Fruit fly (Drosophila melanogaster) whole organism, prepupa: Measurements from ENCODE around the gene CG33268.

ENCODE experiments used
- CG10669 ChIP-seq: fragments of 200-800 bp; sonication (Bioruptor generic); optimal IDR thresholded peaks from 3 replicates; lab custom pipeline; 2018; ENCODE audit warnings: missing biosample characterization, mild to moderate bottlenecking, missing genetic modification characterization, moderate library complexity
- CG11294 ChIP-seq: fragments of 200-800 bp; sonication (Bioruptor generic); IDR thresholded peaks from 2 replicates; pipeline ENCODE4 v1.3.6; 2022; ENCODE audit warnings: missing biosample characterization, missing genetic modification characterization
- CG11762 ChIP-seq: fragments of 200-800 bp; sonication (Bioruptor generic); optimal IDR thresholded peaks from 3 replicates; lab custom pipeline; 2016; ENCODE audit warnings: missing biosample characterization, missing genetic modification characterization; ENCODE audit not compliant: insufficient read depth
- CG11902 ChIP-seq: fragments of 200-800 bp; sonication (Bioruptor generic); optimal IDR thresholded peaks from 3 replicates; lab custom pipeline; 2016; ENCODE audit warnings: missing biosample characterization, missing genetic modification characterization
- CG15336 ChIP-seq: fragments of 200-800 bp; sonication (Bioruptor generic); IDR thresholded peaks from 2 replicates; pipeline ENCODE4 v1.3.6; 2022; ENCODE audit warnings: missing biosample characterization, missing genetic modification characterization
- CG1621 ChIP-seq: fragments of 200-800 bp; sonication (Bioruptor generic); optimal IDR thresholded peaks from 3 replicates; lab custom pipeline; 2018; ENCODE audit warnings: missing biosample characterization, mild to moderate bottlenecking, missing genetic modification characterization
- CG16779 ChIP-seq: fragments of 200-800 bp; sonication (Bioruptor generic); optimal IDR thresholded peaks from 3 replicates; lab custom pipeline; 2017; ENCODE audit warnings: missing biosample characterization, mild to moderate bottlenecking, missing genetic modification characterization
- CG31627 ChIP-seq: fragments of 200-800 bp; sonication (Bioruptor generic); optimal IDR thresholded peaks from 3 replicates; lab custom pipeline; 2016; ENCODE audit warnings: missing biosample characterization, missing genetic modification characterization
- CG34406 ChIP-seq: fragments of 200-800 bp; sonication (Bioruptor generic); optimal IDR thresholded peaks from 3 replicates; lab custom pipeline; 2016; ENCODE audit warnings: missing biosample characterization, missing genetic modification characterization
- CG3919 ChIP-seq: fragments of 200-800 bp; sonication (Bioruptor generic); optimal IDR thresholded peaks from 3 replicates; lab custom pipeline; 2016; ENCODE audit warnings: missing biosample characterization, missing genetic modification characterization
- CG4318 ChIP-seq: fragments of 200-800 bp; sonication (Bioruptor generic); optimal IDR thresholded peaks from 3 replicates; lab custom pipeline; 2017; ENCODE audit warnings: missing biosample characterization, mild to moderate bottlenecking, missing genetic modification characterization
- CG6163 ChIP-seq: fragments of 200-800 bp; sonication (Bioruptor generic); IDR thresholded peaks from 3 replicates; pipeline ENCODE4 v1.3.6; 2022; ENCODE audit warnings: missing biosample characterization, missing genetic modification characterization
- CG6792 ChIP-seq: fragments of 200-800 bp; sonication (Bioruptor generic); optimal IDR thresholded peaks from 3 replicates; lab custom pipeline; 2016; ENCODE audit warnings: missing biosample characterization, missing genetic modification characterization
- CG6808 ChIP-seq: fragments of 200-800 bp; sonication (Bioruptor generic); optimal IDR thresholded peaks from 3 replicates; lab custom pipeline; 2017; ENCODE audit warnings: missing biosample characterization, missing genetic modification characterization, mild to moderate bottlenecking, moderate library complexity, missing genetic modification reagents
- CG6854 ChIP-seq: fragments of 200-800 bp; sonication (Bioruptor generic); optimal IDR thresholded peaks from 2 replicates; lab custom pipeline; 2017; ENCODE audit warnings: missing biosample characterization, mild to moderate bottlenecking, missing genetic modification characterization
- CG7368 ChIP-seq: fragments of 200-800 bp; sonication (Bioruptor generic); optimal IDR thresholded peaks from 3 replicates; lab custom pipeline; 2016; ENCODE audit warnings: missing biosample characterization, missing genetic modification characterization
- CG8319 ChIP-seq: fragments of 200-800 bp; sonication (Bioruptor generic); optimal IDR thresholded peaks from 3 replicates; lab custom pipeline; 2016; ENCODE audit warnings: missing biosample characterization, missing genetic modification characterization
- CG8632 ChIP-seq: fragments of 200-800 bp; sonication (Bioruptor generic); optimal IDR thresholded peaks from 3 replicates; lab custom pipeline; 2016; ENCODE audit warnings: missing biosample characterization, missing genetic modification characterization
- CG9139 ChIP-seq: fragments of 200-800 bp; sonication (Bioruptor generic); optimal IDR thresholded peaks from 3 replicates; lab custom pipeline; 2017; ENCODE audit warnings: missing biosample characterization, mild to moderate bottlenecking, missing genetic modification characterization
- Eip75B ChIP-seq: fragments of 200-800 bp; sonication (Bioruptor generic); optimal IDR thresholded peaks from 3 replicates; lab custom pipeline; 2016; ENCODE audit warnings: missing biosample characterization, missing genetic modification characterization
- Eip78C ChIP-seq: fragments of 200-800 bp; sonication (Bioruptor generic); peaks from one replicate; lab custom pipeline; 2016; ENCODE audit warnings: missing biosample characterization, missing genetic modification characterization
- Eip93F ChIP-seq: fragments of 200-800 bp; sonication (Bioruptor generic); optimal IDR thresholded peaks from 2 replicates; lab custom pipeline; 2016; ENCODE audit warnings: missing biosample characterization, mild to moderate bottlenecking, missing genetic modification characterization
- Gug ChIP-seq: fragments of 200-800 bp; sonication (Bioruptor generic); IDR thresholded peaks from 2 replicates; pipeline ENCODE4 v1.3.6; 2022; ENCODE audit warnings: missing biosample characterization, missing genetic modification characterization
- Hr38 ChIP-seq: sonication (Bioruptor generic); optimal IDR thresholded peaks from 2 replicates; lab custom pipeline; 2016; ENCODE audit warnings: missing biosample characterization, missing genetic modification characterization
- Hr39 ChIP-seq: fragments of 200-800 bp; sonication (Bioruptor generic); optimal IDR thresholded peaks from 2 replicates; lab custom pipeline; 2016; ENCODE audit warnings: missing biosample characterization, missing genetic modification characterization
- Lpt ChIP-seq: fragments of 200-800 bp; sonication (Bioruptor generic); optimal IDR thresholded peaks from 3 replicates; lab custom pipeline; 2016; ENCODE audit warnings: missing biosample characterization, missing genetic modification characterization
- Met ChIP-seq: fragments of 200-800 bp; sonication (Bioruptor generic); optimal IDR thresholded peaks from 3 replicates; lab custom pipeline; 2016; ENCODE audit warnings: missing biosample characterization, missing genetic modification characterization
- OdsH ChIP-seq: fragments of 200-800 bp; sonication (Bioruptor generic); optimal IDR thresholded peaks from 3 replicates; lab custom pipeline; 2016; ENCODE audit warnings: missing biosample characterization, missing genetic modification characterization
- Sox102F ChIP-seq: fragments of 200-800 bp; sonication (Bioruptor generic); optimal IDR thresholded peaks from 2 replicates; lab custom pipeline; 2016; ENCODE audit warnings: missing biosample characterization, mild to moderate bottlenecking, missing genetic modification characterization
- Sox14 ChIP-seq: fragments of 200-800 bp; sonication (Bioruptor generic); optimal IDR thresholded peaks from 3 replicates; lab custom pipeline; 2016; ENCODE audit warnings: missing biosample characterization, missing genetic modification characterization
- Sox15 ChIP-seq: fragments of 200-800 bp; sonication (Bioruptor generic); optimal IDR thresholded peaks from 3 replicates; lab custom pipeline; 2016; ENCODE audit warnings: missing biosample characterization, missing genetic modification characterization
- achi ChIP-seq: fragments of 200-800 bp; sonication (Bioruptor generic); optimal IDR thresholded peaks from 3 replicates; lab custom pipeline; 2016; ENCODE audit warnings: missing biosample characterization, missing genetic modification characterization
- acj6 ChIP-seq: fragments of 200-800 bp; sonication (Bioruptor generic); optimal IDR thresholded peaks from 3 replicates; lab custom pipeline; 2016; ENCODE audit warnings: missing biosample characterization, missing genetic modification characterization
- dac ChIP-seq: fragments of 200-800 bp; sonication (Bioruptor generic); optimal IDR thresholded peaks from 2 replicates; lab custom pipeline; 2017; ENCODE audit warnings: missing biosample characterization, mild to moderate bottlenecking, missing genetic modification characterization
- esn ChIP-seq: fragments of 200-800 bp; sonication (Bioruptor generic); optimal IDR thresholded peaks from 2 replicates; lab custom pipeline; 2016; ENCODE audit warnings: missing biosample characterization, mild to moderate bottlenecking, missing genetic modification characterization, moderate library complexity
- fd59A ChIP-seq: fragments of 200-800 bp; sonication (Bioruptor generic); optimal IDR thresholded peaks from 2 replicates; lab custom pipeline; 2017; ENCODE audit warnings: missing biosample characterization, mild to moderate bottlenecking, missing genetic modification characterization, missing genetic modification reagents
- fd85E ChIP-seq: fragments of 200-800 bp; sonication (Bioruptor generic); optimal IDR thresholded peaks from 3 replicates; lab custom pipeline; 2016; ENCODE audit warnings: missing biosample characterization, missing genetic modification characterization
- fkh ChIP-seq: fragments of 200-800 bp; sonication (Bioruptor generic); optimal IDR thresholded peaks from 3 replicates; lab custom pipeline; 2017; ENCODE audit warnings: missing biosample characterization, mild to moderate bottlenecking, missing genetic modification characterization, moderate library complexity
- lz ChIP-seq: fragments of 200-800 bp; sonication (Bioruptor generic); optimal IDR thresholded peaks from 3 replicates; lab custom pipeline; 2016; ENCODE audit warnings: missing biosample characterization, missing genetic modification characterization
- net ChIP-seq: fragments of 200-800 bp; sonication (Bioruptor generic); optimal IDR thresholded peaks from 3 replicates; lab custom pipeline; 2016; ENCODE audit warnings: missing biosample characterization, missing genetic modification characterization
- salr ChIP-seq, 2 experiments: fragments of 200-800 bp; sonication (Bioruptor generic); optimal IDR thresholded peaks; 3 replicates each; lab custom pipeline; 2016 to 2018; ENCODE audit warnings: missing biosample characterization in 2 of 2, missing genetic modification characterization in 2 of 2, mild to moderate bottlenecking in 1 of 2
- spab ChIP-seq: fragments of 200-800 bp; sonication (Bioruptor generic); optimal IDR thresholded peaks from 2 replicates; lab custom pipeline; 2017; ENCODE audit warnings: missing biosample characterization, mild to moderate bottlenecking, missing genetic modification characterization, missing genetic modification reagents
- ss ChIP-seq, 2 experiments: fragments of 200-800 bp; sonication (Bioruptor generic); optimal IDR thresholded peaks; 2 replicates in 1 of 2; 3 replicates in 1 of 2; lab custom pipeline; 2017 to 2018; ENCODE audit warnings: mild to moderate bottlenecking in 2 of 2, missing biosample characterization in 2 of 2, missing genetic modification characterization in 2 of 2, moderate library complexity in 1 of 2
- svp ChIP-seq: fragments of 200-800 bp; sonication (Bioruptor generic); peaks from one replicate; lab custom pipeline; 2016; ENCODE audit warnings: missing biosample characterization, missing genetic modification characterization
- topi ChIP-seq: fragments of 200-800 bp; sonication (Bioruptor generic); optimal IDR thresholded peaks from 3 replicates; lab custom pipeline; 2016; ENCODE audit warnings: missing biosample characterization, missing genetic modification characterization

CG33268 gene

dm6 chr3L:11599255-11599654 is 8.2 kb upstream of the CG33268 start (continued):
- TF ChIP-seq ss (GFP tag; optimal IDR thresholded peaks at IDR 0.05; lab: Kevin White, UChicago) (peak in 1 of 2 experiments; percentile 42), OdsH (GFP tag; lab: Kevin White, UChicago) (peak; percentile 33), Eip78C (GFP tag; lab: Kevin White, UChicago) (no peak), Met (no peak), acj6 (GFP tag; lab: Kevin White, UChicago) (peak; percentile 40), svp (no peak), Eip93F (GFP tag; lab: Kevin White, UChicago) (no peak), achi (GFP tag; lab: Kevin White, UChicago) (peak; percentile 44), spab (GFP tag; lab: Kevin White, UChicago) (peak; percentile 11), CG9139 (GFP tag; lab: Kevin White, UChicago) (no peak), CG15336 (GFP tag; lab: Robert Waterston, UW) (peak; percentile 42)

DNA sequence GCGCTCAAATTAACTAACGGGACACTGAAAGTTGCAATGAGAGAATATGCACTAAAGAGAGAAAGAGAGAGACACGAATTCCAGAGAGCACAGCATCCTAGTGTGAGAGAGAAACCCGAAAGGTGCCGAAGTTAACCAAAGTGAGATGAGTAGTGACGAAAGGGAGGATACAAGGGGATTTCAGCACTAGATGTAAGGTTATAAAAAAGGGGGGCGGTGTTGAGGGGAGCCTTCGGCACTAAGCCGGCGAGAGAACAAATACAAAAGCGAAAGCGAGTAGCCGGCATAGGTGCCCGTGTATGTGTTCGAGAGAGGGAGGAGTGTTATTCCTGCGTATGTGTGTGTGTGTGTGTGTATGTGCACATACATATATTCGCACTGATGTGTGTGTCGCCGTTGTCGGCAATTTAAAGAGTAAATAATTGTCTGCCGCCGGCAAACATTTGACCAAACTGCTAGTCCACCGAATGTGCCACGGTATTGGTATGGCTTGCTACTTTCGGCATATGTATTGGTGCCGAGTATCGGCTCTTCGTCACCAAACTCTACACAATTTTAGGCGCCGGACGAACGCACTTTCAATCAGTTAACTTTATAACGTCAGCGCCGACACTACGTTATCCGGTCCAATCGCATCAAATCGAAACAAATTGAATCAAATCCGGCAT is 5.7 kb upstream of the CG33268 start, which contains the start of gene CG7368:
Gene CG7368, plus strand, starts transcription at position 618 of the 668 bp plus-strand sequence.
- TF ChIP-seq svp (no peak), ss (GFP tag; optimal IDR thresholded peaks at IDR 0.05; lab: Kevin White, UChicago) (no peak), Sox15 (no peak), CG16779 (tag; lab: Kevin White, UChicago) (no peak), Eip78C (GFP tag; lab: Kevin White, UChicago) (peak; percentile 34), CG6792 (no peak), CG11294 (GFP tag; lab: Robert Waterston, UW) (no peak), spab (GFP tag; lab: Kevin White, UChicago) (no peak), CG7368 (peak; percentile 44), fd59A (no peak)
- TF ChIP-seq, all 60 proteins: peak for 2

DNA sequence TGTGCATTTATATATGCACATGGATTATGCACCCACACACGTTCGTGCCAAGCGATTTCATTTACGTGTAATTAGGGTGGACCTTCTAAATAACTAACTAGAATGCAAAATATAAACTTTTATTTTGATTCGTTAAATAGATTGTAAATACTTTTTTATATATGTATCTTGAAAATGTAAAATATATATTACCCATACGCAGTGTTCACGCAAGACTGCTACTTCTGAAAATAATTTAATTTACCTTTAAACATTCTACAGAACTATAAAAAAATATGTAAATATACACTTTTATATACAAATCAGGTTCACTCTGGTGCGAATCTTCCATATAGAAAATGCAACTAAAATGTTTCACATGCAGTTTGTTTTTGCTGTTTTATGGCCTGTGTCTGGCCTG is 2.7 kb upstream of the CG33268 start:
- TF ChIP-seq Met (no peak), net (GFP tag; lab: Kevin White, UChicago) (peak; percentile 9), CG8632 (GFP tag; lab: Kevin White, UChicago) (peak; percentile 23), salr (GFP tag; optimal IDR thresholded peaks at IDR 0.05; lab: Kevin White, UChicago) (peak in 1 of 2 experiments; percentile 28), acj6 (GFP tag; lab: Kevin White, UChicago) (peak; percentile 21), Hr38 (GFP tag; lab: Kevin White, UChicago) (no peak), CG4318 (GFP tag; lab: Kevin White, UChicago) (peak; percentile 2), ss (GFP tag; optimal IDR thresholded peaks at IDR 0.05; lab: Kevin White, UChicago) (peak in 1 of 2 experiments; percentile 45), CG1621 (no peak), OdsH (GFP tag; lab: Kevin White, UChicago) (peak; percentile 28), Sox102F (GFP tag; lab: Kevin White, UChicago) (no peak), Eip75B (GFP tag; lab: Kevin White, UChicago) (no peak), CG11902 (no peak), esn (peak; percentile 17), Eip78C (GFP tag; lab: Kevin White, UChicago) (peak; percentile 62), Sox15 (no peak), fd85E (GFP tag; lab: Kevin White, UChicago) (no peak), CG6792 (no peak), CG3919 (peak; percentile 33), Gug (GFP tag; lab: Robert Waterston, UW) (peak; percentile 33; the same call in 1 of the 2 replicates), lz (GFP tag; lab: Kevin White, UChicago) (no peak), CG34406 (GFP tag; lab: Kevin White, UChicago) (peak; percentile 22), CG6163 (GFP tag; lab: Robert Waterston, UW) (peak; percentile 61; the same call in 2 of the 3 replicates), fkh (GFP tag; lab: Kevin White, UChicago) (no peak), Lpt (GFP tag; lab: Kevin White, UChicago) (peak; percentile 11), CG11762 (GFP tag; lab: Kevin White, UChicago) (no peak), topi (GFP tag; lab: Kevin White, UChicago) (no peak), svp (no peak), dac (GFP tag; lab: Kevin White, UChicago) (no peak), Hr39 (GFP tag; lab: Kevin White, UChicago) (no peak), Sox14 (GFP tag; lab: Kevin White, UChicago) (no peak), CG8319 (GFP tag; lab: Kevin White, UChicago) (no peak), fd59A (no peak), achi (GFP tag; lab: Kevin White, UChicago) (peak; percentile 42), CG16779 (tag; lab: Kevin White, UChicago) (peak; percentile 7), CG10669 (peak; percentile 26), CG6854 (no peak), CG6808 (GFP tag; lab: Kevin White, UChicago) (peak; percentile 29), CG9139 (GFP tag; lab: Kevin White, UChicago) (no peak), CG31627 (no peak)
